Worm (Caenorhabditis elegans) whole organism, late embryonic: ENCODE measurements around the gene F25B3.4.

ENCODE experiments used
- F13H6.1 ChIP-seq: sonication (generic microtip); optimal IDR thresholded peaks from 2 replicates; lab custom pipeline; 2016; ENCODE audit warnings: missing genetic modification characterization, missing compliant biosample characterization
- T23F11.4 ChIP-seq: fragments of 200-800 bp; sonication (Bioruptor generic); optimal IDR thresholded peaks from 2 replicates; lab custom pipeline; 2018; ENCODE audit warnings: mild to moderate bottlenecking, missing genetic modification characterization, missing compliant biosample characterization
- ahr-1 ChIP-seq: sonication (generic microtip); optimal IDR thresholded peaks from 2 replicates; lab custom pipeline; 2016; ENCODE audit warnings: missing genetic modification characterization, missing compliant biosample characterization
- ceh-2 ChIP-seq: sonication (generic microtip); optimal IDR thresholded peaks from 2 replicates; lab custom pipeline; 2016; ENCODE audit warnings: missing genotype, missing genetic modification characterization, missing compliant biosample characterization
- elt-2 ChIP-seq: sonication (generic microtip); optimal IDR thresholded peaks from 2 replicates; lab custom pipeline; 2016; ENCODE audit warnings: missing genetic modification reagents, missing genetic modification characterization, missing compliant biosample characterization
- fkh-10 ChIP-seq: fragments of 150-350 bp; optimal IDR thresholded peaks from 2 replicates; lab custom pipeline; 2014; ENCODE audit warnings: missing biosample characterization, missing genetic modification reagents, missing genetic modification characterization
- hlh-6 ChIP-seq: sonication (generic microtip); optimal IDR thresholded peaks from 2 replicates; lab custom pipeline; 2016; ENCODE audit warnings: missing genotype, missing genetic modification characterization, missing compliant biosample characterization
- nfya-1 ChIP-seq: sonication (generic microtip); optimal IDR thresholded peaks from 2 replicates; lab custom pipeline; 2017; ENCODE audit warnings: missing genetic modification characterization, mild to moderate bottlenecking, missing compliant biosample characterization, antibody characterized with exemption, moderate library complexity
- nhr-11 ChIP-seq: fragments of 150-350 bp; optimal IDR thresholded peaks from 2 replicates; lab custom pipeline; 2014; ENCODE audit warnings: missing biosample characterization, missing genetic modification characterization
- syd-9 ChIP-seq: sonication (generic microtip); optimal IDR thresholded peaks from 2 replicates; lab custom pipeline; 2016; ENCODE audit warnings: mild to moderate bottlenecking, missing genetic modification characterization, moderate library complexity, missing compliant biosample characterization
- unc-55 ChIP-seq: sonication (generic microtip); optimal IDR thresholded peaks from 2 replicates; lab custom pipeline; 2017; ENCODE audit warnings: missing biosample characterization, missing genetic modification reagents, missing genetic modification characterization

DNA sequence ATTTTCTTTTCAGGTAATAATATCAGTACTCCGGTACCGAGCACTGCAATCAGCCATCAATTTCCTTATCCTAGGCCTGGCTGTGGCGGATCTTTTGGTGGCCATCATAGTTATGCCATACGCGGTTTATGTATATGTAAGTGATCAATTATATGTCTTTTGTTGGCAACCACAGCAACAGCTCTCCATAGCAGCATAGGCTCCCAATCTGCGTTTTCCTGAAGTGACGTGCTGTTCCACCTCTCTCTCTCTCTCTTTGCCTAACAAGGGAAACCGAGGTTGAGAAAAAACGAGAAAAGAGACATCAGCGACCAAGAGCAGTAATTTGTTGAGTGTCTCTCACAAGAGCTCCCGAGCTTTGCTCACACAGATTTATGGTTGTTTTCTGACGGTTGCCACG, 40.6 kb upstream of the F25B3.4 start:
- TF ChIP-seq fkh-10 (GFP tag; lab: Kevin White, UChicago) (no peak), hlh-6 (tag; lab: Kevin White, UChicago) (no peak), elt-2 (tag; lab: Kevin White, UChicago) (no peak), nhr-11 (tag; lab: Kevin White, UChicago) (no peak), unc-55 (GFP tag; lab: Kevin White, UChicago) (no peak), syd-9 (tag; lab: Kevin White, UChicago) (no peak), T23F11.4 (no peak), F13H6.1 (tag; lab: Kevin White, UChicago) (no peak), nfya-1 (tag; lab: Kevin White, UChicago) (no peak), ceh-2 (tag; lab: Kevin White, UChicago) (no peak), ahr-1 (no peak)
